Fruit fly (Drosophila melanogaster): ENCODE measurements around the gene Akh.

Gene Akh

DNA sequence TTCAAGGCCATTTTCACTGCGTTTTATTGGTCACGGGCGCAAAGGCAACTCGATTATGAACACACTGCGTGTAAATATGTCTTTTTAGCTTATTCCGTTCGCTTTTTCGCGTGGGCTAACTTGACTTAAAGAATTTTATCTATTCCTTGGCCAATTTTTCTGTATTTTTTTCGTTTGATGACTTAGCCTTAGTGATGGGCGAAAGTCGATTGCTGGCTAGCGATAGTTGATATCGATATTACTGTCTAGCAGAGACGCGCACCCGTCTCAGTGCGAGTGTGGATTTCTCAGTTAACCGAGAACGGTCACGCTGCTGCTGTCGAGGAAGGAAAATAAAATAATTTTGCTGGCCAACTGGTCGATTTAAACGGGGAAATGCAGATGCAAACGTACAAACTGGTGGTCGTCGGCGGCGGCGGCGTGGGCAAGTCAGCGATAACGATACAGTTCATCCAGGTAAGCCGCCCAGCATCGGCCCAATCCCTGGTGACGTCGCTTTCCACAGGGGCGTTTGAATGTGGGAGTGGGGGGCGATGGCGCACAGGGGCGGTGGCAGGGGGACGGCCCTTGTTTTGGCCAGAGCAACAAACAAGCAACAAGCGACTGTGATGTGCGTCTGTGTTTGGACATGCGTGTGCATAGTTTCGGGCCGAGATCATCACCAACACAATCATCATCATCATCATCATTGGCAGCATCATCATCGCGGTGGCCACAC lies 2.3 kb upstream of the Akh start, which contains the start of the genes Rop and Ras64B (continued):
- TF ChIP-seq HHEX (GFP tag; optimal IDR thresholded peaks at IDR 0.05) (peak; percentile 38), z (GFP tag; IDR thresholded peaks at IDR 0.05) (no peak), CG7271 (tag; optimal IDR thresholded peaks at IDR 0.05) (peak; percentile 1), pnt (GFP tag; optimal IDR thresholded peaks at IDR 0.05) (no peak), Sox102F (GFP tag; optimal IDR thresholded peaks at IDR 0.05) (no peak), GATAe (GFP tag; conservative IDR thresholded peaks at IDR 0.05) (no peak), CG18262 (tag; optimal IDR thresholded peaks at IDR 0.05) (peak; percentile 15), grn (GFP tag; optimal IDR thresholded peaks at IDR 0.05) (no peak), ken (GFP tag; IDR thresholded peaks at IDR 0.05) (no peak), Hsf (GFP tag; optimal IDR thresholded peaks at IDR 0.05) (no peak), ato (GFP tag; IDR thresholded peaks at IDR 0.05; ENCODE audit: partially characterized antibody) (peak; percentile 66), Gug (GFP tag; IDR thresholded peaks at IDR 0.05) (no peak), CG15514 (GFP tag; optimal IDR thresholded peaks at IDR 0.05) (peak; percentile 79), CG9437 (GFP tag; optimal IDR thresholded peaks at IDR 0.05) (no peak), CG12155 (GFP tag; optimal IDR thresholded peaks at IDR 0.05) (peak; percentile 12), Doc3 (GFP tag; IDR thresholded peaks at IDR 0.05; ENCODE audit: partially characterized antibody) (peak; percentile 28; the same call in 2 of the 3 replicates), Fer3 (tag; optimal IDR thresholded peaks at IDR 0.05) (no peak), tx (GFP tag; optimal IDR thresholded peaks at IDR 0.05) (no peak), CG10654 (GFP tag; optimal IDR thresholded peaks at IDR 0.05) (no peak), Abd-B (GFP tag; optimal IDR thresholded peaks at IDR 0.05) (peak; percentile 51), CG11093 (GFP tag; IDR thresholded peaks at IDR 0.05) (no peak), fd64A (GFP tag; optimal IDR thresholded peaks at IDR 0.05) (no peak), gt (GFP tag; IDR thresholded peaks at IDR 0.05) (no peak), gsb (GFP tag; IDR thresholded peaks at IDR 0.05) (no peak), Chrac-16 (GFP tag; optimal IDR thresholded peaks at IDR 0.05) (no peak), CG3726 (GFP tag; IDR thresholded peaks at IDR 0.05) (no peak), CHES-1-like (GFP tag; optimal IDR thresholded peaks at IDR 0.05) (peak; percentile 75), CG12104 (GFP tag; optimal IDR thresholded peaks at IDR 0.05) (no peak), CG7987 (GFP tag; optimal IDR thresholded peaks at IDR 0.05) (peak; percentile 32), Hr3 (GFP tag; optimal IDR thresholded peaks at IDR 0.05) (no peak), CG4404 (GFP tag; IDR thresholded peaks at IDR 0.05) (no peak), gfzf (GFP tag; optimal IDR thresholded peaks at IDR 0.05) (peak; percentile 97), maf-S (GFP tag; optimal IDR thresholded peaks at IDR 0.05) (no peak), Kr (GFP tag; optimal IDR thresholded peaks at IDR 0.05) (no peak), CG9609 (GFP tag; optimal IDR thresholded peaks at IDR 0.05) (no peak), CG12942 (GFP tag; optimal IDR thresholded peaks at IDR 0.05) (no peak), CG8290 (GFP tag; optimal IDR thresholded peaks at IDR 0.05) (peak; percentile 53), CG8290 (tag; optimal IDR thresholded peaks at IDR 0.05) (peak in 1 of 2 experiments; percentile 84), CG2116 (GFP tag; optimal IDR thresholded peaks at IDR 0.05) (peak; percentile 58), CG17328 (GFP tag; IDR thresholded peaks at IDR 0.05) (no peak), CG32532 (GFP tag; IDR thresholded peaks at IDR 0.05) (peak; percentile 41; the same call in 1 of the 2 replicates), aop (GFP tag; IDR thresholded peaks at IDR 0.05) (no peak), wor (GFP tag; IDR thresholded peaks at IDR 0.05) (no peak), tna (GFP tag; IDR thresholded peaks at IDR 0.05; ENCODE audit: partially characterized antibody) (peak; percentile 65), CG16813 (GFP tag; IDR thresholded peaks at IDR 0.05; ENCODE audit: partially characterized antibody) (peak; percentile 86), Optix (GFP tag; IDR thresholded peaks at IDR 0.05) (no peak), Oli (tag; optimal IDR thresholded peaks at IDR 0.05) (no peak), ac (GFP tag; optimal IDR thresholded peaks at IDR 0.05) (no peak), ci (GFP tag; IDR thresholded peaks at IDR 0.05) (peak; percentile 52; the same call in 1 of the 3 replicates), MBD-R2 (GFP tag; IDR thresholded peaks at IDR 0.05) (peak; percentile 84), CG32767 (GFP tag; IDR thresholded peaks at IDR 0.05) (peak; percentile 56; the same call in 1 of the 2 replicates)

Measured in whole organism, embryonic.